Worm (Caenorhabditis elegans) whole organism, mixed stage, embryonic: ENCODE data around the gene dpf-4.
A peak's percentile ranks its signal among the peaks of the same experiment; 100 is the strongest.

ENCODE experiments used
- M03D4.4 ChIP-seq: sonication (generic microtip); optimal IDR thresholded peaks from 2 replicates; lab custom pipeline; 2017; ENCODE audit warnings: mild to moderate bottlenecking, missing genetic modification characterization, missing compliant biosample characterization
- bed-3 ChIP-seq: fragments of 200-800 bp; sonication (Bioruptor generic); optimal IDR thresholded peaks from 3 replicates; lab custom pipeline; 2018; ENCODE audit warnings: mild to moderate bottlenecking, missing genetic modification characterization, moderate library complexity, missing compliant biosample characterization
- ceh-39 ChIP-seq: fragments of 150-350 bp; optimal IDR thresholded peaks from 2 replicates; lab custom pipeline; 2014; ENCODE audit warnings: missing biosample characterization, missing genetic modification characterization
- ceh-43 ChIP-seq: fragments of 200-800 bp; sonication (Bioruptor generic); optimal IDR thresholded peaks from 2 replicates; lab custom pipeline; 2018; ENCODE audit warnings: mild to moderate bottlenecking, missing genetic modification characterization, moderate library complexity, missing compliant biosample characterization
- ces-1 ChIP-seq: fragments of 150-350 bp; optimal IDR thresholded peaks from 2 replicates; lab custom pipeline; 2014; ENCODE audit warnings: missing biosample characterization, missing genetic modification reagents, missing genetic modification characterization
- elt-1 ChIP-seq: sonication (generic microtip); optimal IDR thresholded peaks from 2 replicates; lab custom pipeline; 2017; ENCODE audit warnings: missing genetic modification characterization, mild to moderate bottlenecking, missing compliant biosample characterization, antibody characterized with exemption, moderate library complexity, borderline replicate concordance; ENCODE audit not compliant: insufficient read depth
- elt-3 ChIP-seq: fragments of 150-350 bp; optimal IDR thresholded peaks from 2 replicates; lab custom pipeline; 2014; ENCODE audit warnings: missing biosample characterization, missing genetic modification characterization
- flh-1 ChIP-seq: fragments of 200-800 bp; sonication (Bioruptor generic); optimal IDR thresholded peaks from 2 replicates; lab custom pipeline; 2018; ENCODE audit warnings: mild to moderate bottlenecking, missing genetic modification characterization, moderate library complexity, missing compliant biosample characterization
- ham-2 ChIP-seq: fragments of 200-800 bp; sonication (Bioruptor generic); optimal IDR thresholded peaks from 2 replicates; lab custom pipeline; 2018; ENCODE audit warnings: mild to moderate bottlenecking, missing genetic modification characterization, missing compliant biosample characterization
- lin-13 ChIP-seq: fragments of 150-350 bp; optimal IDR thresholded peaks from 2 replicates; lab custom pipeline; 2014; ENCODE audit warnings: missing biosample characterization, missing genetic modification characterization
- lin-32 ChIP-seq: fragments of 200-800 bp; sonication (Bioruptor generic); optimal IDR thresholded peaks from 2 replicates; lab custom pipeline; 2018; ENCODE audit warnings: mild to moderate bottlenecking, missing genetic modification characterization, missing compliant biosample characterization
- lsy-2 ChIP-seq: fragments of 150-350 bp; optimal IDR thresholded peaks from 2 replicates; lab custom pipeline; 2014; ENCODE audit warnings: missing biosample characterization, missing genetic modification characterization
- mab-5 ChIP-seq: fragments of 150-350 bp; optimal IDR thresholded peaks from 2 replicates; lab custom pipeline; 2014; ENCODE audit warnings: missing biosample characterization, missing genetic modification characterization
- mep-1 ChIP-seq: fragments of 150-350 bp; optimal IDR thresholded peaks from 2 replicates; lab custom pipeline; 2017; ENCODE audit warnings: missing biosample characterization, missing genetic modification reagents, missing genetic modification characterization, inconsistent platforms
- mls-2 ChIP-seq: sonication (generic microtip); optimal IDR thresholded peaks from 2 replicates; lab custom pipeline; 2016; ENCODE audit warnings: mild to moderate bottlenecking, missing genetic modification characterization, moderate library complexity, missing compliant biosample characterization
- nhr-12 ChIP-seq: fragments of 150-350 bp; optimal IDR thresholded peaks from 2 replicates; lab custom pipeline; 2014; ENCODE audit warnings: missing biosample characterization, missing genetic modification characterization
- nhr-237 ChIP-seq: fragments of 150-350 bp; optimal IDR thresholded peaks from 2 replicates; lab custom pipeline; 2014; ENCODE audit warnings: missing biosample characterization, missing genetic modification characterization
- nhr-28 ChIP-seq: fragments of 150-350 bp; optimal IDR thresholded peaks from 2 replicates; lab custom pipeline; 2014; ENCODE audit warnings: missing biosample characterization, missing genetic modification characterization
- pha-4 ChIP-seq: fragments of 150-350 bp; optimal IDR thresholded peaks from 2 replicates; lab custom pipeline; 2018; ENCODE audit warnings: missing biosample characterization, missing genetic modification reagents, missing genetic modification characterization
- sem-2 ChIP-seq: fragments of 200-800 bp; sonication (Bioruptor generic); optimal IDR thresholded peaks from 2 replicates; lab custom pipeline; 2018; ENCODE audit warnings: mild to moderate bottlenecking, missing genetic modification characterization, missing compliant biosample characterization
- snpc-4 ChIP-seq: fragments of 150-350 bp; optimal IDR thresholded peaks from 2 replicates; lab custom pipeline; 2014; ENCODE audit warnings: missing biosample characterization, missing genetic modification characterization
- sptf-1 ChIP-seq: sonication (generic microtip); optimal IDR thresholded peaks from 2 replicates; lab custom pipeline; 2017; ENCODE audit warnings: mild to moderate bottlenecking, missing genetic modification characterization, moderate library complexity, missing compliant biosample characterization
- tbx-8 ChIP-seq: fragments of 200-800 bp; sonication (Bioruptor generic); optimal IDR thresholded peaks from 2 replicates; lab custom pipeline; 2018; ENCODE audit warnings: mild to moderate bottlenecking, missing genetic modification characterization, moderate library complexity, missing compliant biosample characterization
- unc-39 ChIP-seq: fragments of 150-350 bp; optimal IDR thresholded peaks from 2 replicates; lab custom pipeline; 2014; ENCODE audit warnings: missing biosample characterization, missing genetic modification characterization
- unc-62 ChIP-seq: fragments of 150-350 bp; optimal IDR thresholded peaks from 2 replicates; lab custom pipeline; 2014; ENCODE audit warnings: missing biosample characterization, missing genetic modification reagents, missing genetic modification characterization
- zip-8 ChIP-seq: fragments of 150-350 bp; optimal IDR thresholded peaks from 2 replicates; lab custom pipeline; 2014; ENCODE audit warnings: missing biosample characterization, missing genetic modification characterization
- ztf-11 ChIP-seq: fragments of 150-350 bp; optimal IDR thresholded peaks from 2 replicates; lab custom pipeline; 2014; ENCODE audit warnings: missing biosample characterization, missing genetic modification characterization

Gene dpf-4

ce11 chrIII:5878215-5878614 lies 19.1 kb downstream of the dpf-4 start, which contains the start of the genes mig-21 and F01F1.2:
mig-21 (minus strand) TSS chrIII:5878380.
F01F1.2 (plus strand) TSS chrIII:5878554.
- TF ChIP-seq unc-39 (tag; lab: Kevin White, UChicago) (no peak), nhr-28 (no peak), lsy-2 (tag; lab: Kevin White, UChicago) (peak; percentile 62), elt-1 (no peak), zip-8 (tag; lab: Kevin White, UChicago) (no peak), tbx-8 (GFP tag; lab: Kevin White, UChicago) (no peak)

DNA sequence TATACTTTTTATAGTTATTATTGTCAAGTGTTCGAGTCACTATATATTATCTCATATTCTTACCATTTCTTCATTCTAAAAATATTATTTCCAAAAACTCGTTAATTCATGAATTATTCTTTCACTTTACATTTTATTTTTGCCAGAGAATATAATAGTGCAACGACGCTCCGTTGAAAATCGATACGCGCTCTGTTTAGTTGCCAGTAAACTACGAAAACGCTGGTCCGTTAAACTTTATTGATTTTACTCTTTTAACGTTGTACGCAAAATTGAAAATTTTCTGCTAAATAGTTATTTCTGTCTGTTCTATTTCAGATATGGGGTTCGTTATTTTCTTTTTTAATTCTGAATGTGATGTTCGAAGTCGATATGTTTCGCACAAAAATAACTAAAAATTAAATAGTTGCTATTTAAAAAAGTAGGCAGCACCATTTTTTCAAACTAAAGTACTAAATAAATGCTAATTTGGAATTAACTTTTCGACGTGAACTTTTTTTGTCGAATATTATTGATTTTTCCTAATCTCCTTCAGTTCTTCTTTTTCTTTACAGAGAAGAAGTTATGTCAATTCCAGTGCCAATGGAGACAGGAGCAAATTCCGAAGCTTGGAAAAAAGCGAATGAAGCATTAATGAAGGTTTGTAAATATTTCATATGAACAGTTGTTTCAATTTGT lies 20.3 kb downstream of the dpf-4 start, which contains the start of gene hpo-10:
TSS of gene hpo-10 (plus strand) at position 199 of the 678 bp plus-strand sequence.
- TF ChIP-seq sptf-1 (tag; lab: Kevin White, UChicago) (no peak), ces-1 (peak; percentile 31), mls-2 (tag; lab: Kevin White, UChicago) (no peak), M03D4.4 (no peak), elt-3 (tag; lab: Kevin White, UChicago) (no peak), nhr-237 (no peak), ztf-11 (tag; lab: Kevin White, UChicago) (no peak), tbx-8 (GFP tag; lab: Kevin White, UChicago) (no peak), mep-1 (no peak), nhr-28 (no peak), ceh-39 (tag; lab: Kevin White, UChicago) (peak; percentile 52), ham-2 (no peak), flh-1 (no peak), pha-4 (tag; lab: Kevin White, UChicago) (no peak), elt-1 (no peak), unc-62 (GFP tag; lab: Kevin White, UChicago) (no peak), unc-39 (tag; lab: Kevin White, UChicago) (no peak)

ce11 chrIII:5882284-5882683 lies 23.2 kb downstream of the dpf-4 start:
- TF ChIP-seq ztf-11 (tag; lab: Kevin White, UChicago) (no peak), lin-13 (tag; lab: Kevin White, UChicago) (no peak), tbx-8 (GFP tag; lab: Kevin White, UChicago) (no peak)
- TF ChIP-seq, all 35 proteins: peak for 0

DNA sequence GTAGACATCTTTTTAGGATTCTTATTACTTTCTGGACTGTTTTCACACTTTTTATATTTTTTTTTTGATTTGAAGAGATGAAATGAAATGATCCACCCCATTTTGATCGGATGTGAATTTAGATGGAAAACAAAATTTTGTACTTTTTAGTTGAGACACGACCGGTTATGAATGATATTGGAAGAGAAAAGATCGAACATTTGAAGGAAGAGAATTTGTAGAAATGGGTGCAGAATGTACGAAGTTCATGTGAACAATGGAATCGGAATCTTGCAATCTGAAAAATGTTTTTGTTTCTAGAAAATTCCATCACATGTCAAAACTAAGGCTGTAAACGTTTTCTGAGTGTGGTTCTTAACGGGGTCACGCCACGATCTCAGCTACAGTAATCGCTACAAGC lies 23.7 kb downstream of the dpf-4 start, which contains the start of gene F01F1.14:
TSS of gene F01F1.14 (minus strand) at position 101 of the 400 bp plus-strand sequence.
- TF ChIP-seq sem-2 (GFP tag; lab: Kevin White, UChicago) (no peak), ces-1 (no peak), elt-1 (no peak), elt-3 (tag; lab: Kevin White, UChicago) (no peak), mab-5 (tag; lab: Kevin White, UChicago) (no peak), bed-3 (GFP tag; lab: Kevin White, UChicago) (no peak), nhr-237 (no peak), lin-32 (no peak), lin-13 (tag; lab: Kevin White, UChicago) (no peak), lsy-2 (tag; lab: Kevin White, UChicago) (no peak), snpc-4 (no peak)
- TF ChIP-seq, all 35 proteins: peak for 0

DNA sequence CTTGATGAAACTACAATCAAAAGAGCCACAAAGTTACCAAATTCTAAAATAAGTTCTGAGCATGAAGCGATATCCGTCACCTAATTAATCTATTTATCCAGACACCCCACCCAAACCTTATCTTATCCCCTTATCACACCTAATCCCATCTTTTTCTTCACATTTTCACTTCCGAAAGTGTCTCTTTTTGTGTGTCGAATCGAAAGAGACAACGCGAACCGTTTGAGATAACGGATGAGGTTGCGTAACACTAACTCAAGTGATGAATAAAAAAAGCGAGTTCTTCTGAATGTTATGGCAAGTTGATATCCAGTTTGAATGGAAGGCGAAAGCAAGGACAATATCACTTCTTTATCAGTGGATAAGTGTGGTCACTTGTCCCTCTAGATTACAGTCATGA lies 24.4 kb downstream of the dpf-4 start:
- no peak for TF ChIP-seq ztf-11 (tag; lab: Kevin White, UChicago)
- no peak for TF ChIP-seq snpc-4
- TF ChIP-seq ces-1 = no peak

- TF ChIP-seq pha-4 (tag; lab: Kevin White, UChicago) = no peak
- TF ChIP-seq lin-13 (tag; lab: Kevin White, UChicago) = no peak
- TF ChIP-seq lsy-2 (tag; lab: Kevin White, UChicago) = no peak
- TF ChIP-seq sptf-1 (tag; lab: Kevin White, UChicago) = no peak
- no peak for TF ChIP-seq unc-62 (GFP tag; lab: Kevin White, UChicago)
- TF ChIP-seq ceh-43 (GFP tag; lab: Kevin White, UChicago) = no peak
- no peak for TF ChIP-seq nhr-12 (tag; lab: Kevin White, UChicago)
- no peak for TF ChIP-seq ces-1
- no peak for TF ChIP-seq bed-3 (GFP tag; lab: Kevin White, UChicago)
- no peak for TF ChIP-seq tbx-8 (GFP tag; lab: Kevin White, UChicago)
- no peak for TF ChIP-seq snpc-4
Observed at ce11 chrIII:5884007-5884406, 24.9 kb downstream of the dpf-4 start, which contains the start of gene C28H8.5. C28H8.5 (plus strand) TSS chrIII:5884307.
